Worm (Caenorhabditis elegans) whole organism, midembryonic: ENCODE results near the gene F21A3.3.

Source experiments
- T22C8.4 ChIP-seq: fragments of 200-800 bp; sonication (Bioruptor generic); IDR thresholded peaks from 2 replicates; pipeline ENCODE4 v1.3.6; 2022; ENCODE audit warnings: missing genetic modification characterization, missing compliant biosample characterization
- cog-1 ChIP-seq: sonication (generic microtip); optimal IDR thresholded peaks from 2 replicates; lab custom pipeline; 2016; ENCODE audit warnings: missing genetic modification characterization, missing compliant biosample characterization
- flt-1 ChIP-seq: fragments of 200-800 bp; sonication (Bioruptor generic); IDR thresholded peaks from 2 replicates; pipeline ENCODE4 v1.3.6; 2022; ENCODE audit warnings: missing genetic modification characterization, missing compliant biosample characterization
- klf-2 ChIP-seq: fragments of 200-800 bp; sonication (Bioruptor generic); conservative IDR thresholded peaks from 2 replicates; pipeline ENCODE4 v1.3.6; 2022; ENCODE audit warnings: missing genetic modification reagents, missing genetic modification characterization, missing compliant biosample characterization
- med-1 ChIP-seq: sonication (generic microtip); optimal IDR thresholded peaks from 2 replicates; lab custom pipeline; 2017; ENCODE audit warnings: missing genetic modification characterization, mild to moderate bottlenecking, missing compliant biosample characterization, antibody characterized with exemption, missing genetic modification reagents; ENCODE audit not compliant: insufficient read depth
- ref-1 ChIP-seq: fragments of 200-800 bp; sonication (Bioruptor generic); conservative IDR thresholded peaks from 2 replicates; pipeline ENCODE4 v1.3.6; 2022; ENCODE audit warnings: missing genetic modification reagents, missing genetic modification characterization, missing compliant biosample characterization
- tab-1 ChIP-seq: fragments of 200-800 bp; sonication (Bioruptor generic); IDR thresholded peaks from 2 replicates; pipeline ENCODE4 v1.3.6; 2022; ENCODE audit warnings: missing genetic modification characterization, missing compliant biosample characterization
- ztf-23 ChIP-seq: fragments of 200-800 bp; sonication (Bioruptor generic); IDR thresholded peaks from 2 replicates; pipeline ENCODE4 v1.3.6; 2022; ENCODE audit warnings: missing genetic modification reagents, missing genetic modification characterization, missing compliant biosample characterization
- ztf-29 ChIP-seq: fragments of 200-800 bp; sonication (Bioruptor generic); IDR thresholded peaks from 2 replicates; pipeline ENCODE4 v1.3.6; 2022; ENCODE audit warnings: missing genetic modification reagents, missing genetic modification characterization, missing compliant biosample characterization

F21A3.3 gene

DNA sequence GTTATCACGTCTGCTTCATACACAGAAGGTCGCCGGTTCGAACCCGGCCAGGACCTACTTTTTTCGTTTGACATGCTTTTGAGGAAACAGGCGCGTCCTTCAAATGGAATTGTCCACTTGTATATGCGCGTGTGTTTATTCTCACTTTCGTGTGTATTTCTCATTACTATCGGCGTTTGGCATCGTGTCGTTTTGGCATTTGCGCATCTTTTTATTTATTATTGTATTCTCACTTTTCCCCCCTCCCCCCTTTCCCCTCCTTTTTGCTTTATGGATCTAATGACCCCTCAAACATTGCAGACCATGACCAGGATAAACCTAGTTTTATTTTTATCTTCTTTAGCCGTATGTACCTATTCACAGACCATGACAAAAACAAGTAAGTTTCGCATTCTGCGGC lies at the start of gene F21A3.3:
TSS of gene F21A3.3 (plus strand) at position 301 of the 400 bp plus-strand sequence.
- TF ChIP-seq flt-1 (no peak), ztf-29 (GFP tag; lab: Robert Waterston, UW) (no peak), cog-1 (tag; lab: Kevin White, UChicago) (no peak), ref-1 (GFP tag; lab: Robert Waterston, UW) (no peak), tab-1 (GFP tag; lab: Robert Waterston, UW) (no peak), ztf-23 (no peak), klf-2 (GFP tag; lab: Robert Waterston, UW) (no peak), med-1 (GFP tag; lab: Kevin White, UChicago) (no peak), T22C8.4 (GFP tag; lab: Robert Waterston, UW) (no peak)

- TF ChIP-seq tab-1 (GFP tag; lab: Robert Waterston, UW), result no peak
- TF ChIP-seq ref-1 (GFP tag; lab: Robert Waterston, UW), result no peak
- no peak for TF ChIP-seq cog-1 (tag; lab: Kevin White, UChicago)
- no peak for TF ChIP-seq ztf-29 (GFP tag; lab: Robert Waterston, UW)
- TF ChIP-seq flt-1, result no peak
- no peak for TF ChIP-seq T22C8.4 (GFP tag; lab: Robert Waterston, UW)
- TF ChIP-seq med-1 (GFP tag; lab: Kevin White, UChicago), result no peak
- TF ChIP-seq ztf-23, result no peak
- TF ChIP-seq klf-2 (GFP tag; lab: Robert Waterston, UW), result no peak
These were observed 46.5 kb upstream of the F21A3.3 start, which contains the start of gene dpf-1 for ce11 chrV:15471029-15471428. Gene dpf-1 (plus strand): TSS chrV:15471329.

DNA sequence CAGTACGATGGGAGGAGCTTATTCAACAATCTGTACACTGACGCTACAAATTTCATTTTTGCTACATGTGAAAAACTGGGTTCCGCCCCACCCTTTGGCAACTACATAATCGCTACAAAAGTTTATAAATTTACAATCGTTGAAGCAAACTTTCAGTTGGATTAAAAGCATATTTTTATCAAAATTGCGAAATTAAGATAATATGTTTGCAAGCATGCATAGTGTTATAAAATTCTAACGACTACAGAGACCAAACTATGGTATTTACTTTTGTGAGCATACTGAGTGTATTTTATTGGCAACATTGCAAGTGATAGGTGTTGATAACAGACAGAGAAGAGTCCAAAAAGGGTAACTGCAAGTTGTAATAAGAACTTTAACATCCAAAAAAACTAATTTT lies 38.9 kb upstream of the F21A3.3 start, which contains the start of gene C06B8.2:
TSS of gene C06B8.2 (minus strand) at position 153 of the 400 bp plus-strand sequence.
- TF ChIP-seq T22C8.4 (GFP tag; lab: Robert Waterston, UW) (no peak), ref-1 (GFP tag; lab: Robert Waterston, UW) (no peak), tab-1 (GFP tag; lab: Robert Waterston, UW) (no peak), klf-2 (GFP tag; lab: Robert Waterston, UW) (no peak), med-1 (GFP tag; lab: Kevin White, UChicago) (no peak), ztf-23 (no peak), flt-1 (no peak)

- TF ChIP-seq ztf-23 (no peak), med-1 (GFP tag; lab: Kevin White, UChicago) (no peak), ztf-29 (GFP tag; lab: Robert Waterston, UW) (no peak), cog-1 (tag; lab: Kevin White, UChicago) (no peak), klf-2 (GFP tag; lab: Robert Waterston, UW) (no peak), T22C8.4 (GFP tag; lab: Robert Waterston, UW) (no peak), tab-1 (GFP tag; lab: Robert Waterston, UW) (no peak), ref-1 (GFP tag; lab: Robert Waterston, UW) (no peak), flt-1 (no peak)
These were observed 38.4 kb upstream of the F21A3.3 start for ce11 chrV:15479107-15479506.

DNA sequence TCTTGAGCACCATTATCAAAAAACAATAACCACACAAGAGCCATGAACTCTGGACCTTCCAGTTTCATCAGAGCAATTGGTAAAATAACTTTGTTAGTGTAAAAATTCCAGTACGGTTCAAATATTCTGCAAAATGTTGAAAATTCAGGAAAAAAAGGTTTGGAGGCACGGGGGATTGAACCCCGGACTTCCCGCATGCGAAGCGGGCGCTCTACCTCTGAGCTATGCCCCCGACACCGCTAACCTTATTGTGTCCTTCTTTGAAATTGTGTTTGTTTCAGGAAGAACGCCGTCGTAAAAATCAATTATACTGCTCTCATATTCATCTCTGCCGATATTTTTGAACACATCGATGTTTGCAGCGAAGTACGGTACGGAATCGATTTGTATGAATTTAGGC lies 37.7 kb upstream of the F21A3.3 start:
- TF ChIP-seq flt-1, result 0 out of 2 replicates have a peak, but pooled peaks have one; percentile 28
- TF ChIP-seq med-1 (GFP tag; lab: Kevin White, UChicago), result no peak

DNA sequence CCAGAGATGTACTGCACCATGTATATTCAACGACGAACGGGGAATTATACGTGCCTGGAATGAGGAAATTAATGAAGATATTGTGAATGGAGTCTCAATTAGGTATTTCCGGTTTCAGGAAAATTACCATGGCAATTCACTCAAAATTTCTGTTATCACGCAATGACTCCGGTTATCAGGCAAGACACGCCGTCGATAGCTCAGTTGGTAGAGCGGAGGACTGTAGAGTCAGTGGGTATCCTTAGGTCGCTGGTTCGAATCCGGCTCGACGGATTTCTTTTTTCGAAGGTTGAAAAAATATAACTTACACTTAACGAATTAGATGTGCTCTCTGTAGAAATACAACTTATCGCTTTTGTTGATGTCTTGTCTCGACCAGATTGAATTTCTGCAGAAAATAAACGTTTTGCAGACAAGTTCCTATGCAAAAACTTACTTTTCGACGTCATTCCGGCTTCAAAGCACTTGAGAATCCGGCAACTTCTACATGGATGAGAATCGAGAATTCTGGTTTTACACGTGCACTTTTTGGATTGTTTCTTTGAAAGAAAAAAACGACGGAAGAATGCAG lies 36.9 kb upstream of the F21A3.3 start:
- TF ChIP-seq ztf-29 (GFP tag; lab: Robert Waterston, UW), result no peak
- no peak for TF ChIP-seq ztf-23
- TF ChIP-seq tab-1 (GFP tag; lab: Robert Waterston, UW), result no peak
- no peak for TF ChIP-seq ref-1 (GFP tag; lab: Robert Waterston, UW)
- no peak for TF ChIP-seq cog-1 (tag; lab: Kevin White, UChicago)
- no peak for TF ChIP-seq klf-2 (GFP tag; lab: Robert Waterston, UW)
- no peak for TF ChIP-seq T22C8.4 (GFP tag; lab: Robert Waterston, UW)
- TF ChIP-seq med-1 (GFP tag; lab: Kevin White, UChicago), result no peak

DNA sequence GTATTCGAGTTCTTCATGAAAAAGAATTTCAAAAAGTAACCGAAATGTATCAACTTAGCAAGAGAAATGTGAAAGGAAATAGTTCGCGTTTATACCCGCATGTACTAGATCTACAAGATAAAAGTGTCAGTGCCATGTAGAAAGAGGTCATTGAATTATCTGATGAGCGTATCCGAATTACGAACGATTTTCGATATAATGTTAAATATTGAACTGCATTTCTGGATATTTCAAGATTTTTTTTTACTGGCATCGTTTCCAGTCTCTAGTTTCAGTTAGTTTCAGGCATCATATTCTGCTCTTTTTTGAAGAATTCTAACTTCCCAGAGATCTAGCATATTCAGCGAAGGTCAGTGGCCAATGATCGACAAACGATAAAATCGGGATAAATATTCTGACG lies 36.1 kb upstream of the F21A3.3 start, which contains the start of gene nhr-150:
TSS of gene nhr-150 (minus strand) at position 92 of the 400 bp plus-strand sequence.
- TF ChIP-seq flt-1 (no peak), ref-1 (GFP tag; lab: Robert Waterston, UW) (no peak), cog-1 (tag; lab: Kevin White, UChicago) (no peak), tab-1 (GFP tag; lab: Robert Waterston, UW) (no peak), klf-2 (GFP tag; lab: Robert Waterston, UW) (no peak), ztf-23 (no peak), med-1 (GFP tag; lab: Kevin White, UChicago) (no peak), ztf-29 (GFP tag; lab: Robert Waterston, UW) (no peak), T22C8.4 (GFP tag; lab: Robert Waterston, UW) (no peak)

- TF ChIP-seq ref-1 (GFP tag; lab: Robert Waterston, UW), result no peak
- no peak for TF ChIP-seq ztf-23
- no peak for TF ChIP-seq cog-1 (tag; lab: Kevin White, UChicago)
- TF ChIP-seq klf-2 (GFP tag; lab: Robert Waterston, UW), result no peak
- no peak for TF ChIP-seq T22C8.4 (GFP tag; lab: Robert Waterston, UW)
- no peak for TF ChIP-seq med-1 (GFP tag; lab: Kevin White, UChicago)
- no peak for TF ChIP-seq flt-1
- TF ChIP-seq ztf-29 (GFP tag; lab: Robert Waterston, UW), result no peak
- TF ChIP-seq tab-1 (GFP tag; lab: Robert Waterston, UW), result no peak
These were observed 34.0 kb upstream of the F21A3.3 start for ce11 chrV:15483563-15483962.

ce11 chrV:15484537-15484936 lies 33.0 kb upstream of the F21A3.3 start, which contains the start of gene C06B8.3:
Gene C06B8.3 (minus strand): TSS chrV:15484637.
- TF ChIP-seq med-1 (GFP tag; lab: Kevin White, UChicago) (no peak), tab-1 (GFP tag; lab: Robert Waterston, UW) (no peak), T22C8.4 (GFP tag; lab: Robert Waterston, UW) (no peak), ztf-23 (no peak), ztf-29 (GFP tag; lab: Robert Waterston, UW) (no peak)
